Worm (Caenorhabditis elegans) whole organism, early embryonic: ENCODE measurements around the gene Y44A6C.2.

Experiments
- B0310.2 ChIP-seq: sonication (generic microtip); optimal IDR thresholded peaks from 2 replicates; lab custom pipeline; 2016; ENCODE audit warnings: mild to moderate bottlenecking, missing genetic modification characterization, missing compliant biosample characterization
- F13C5.2 ChIP-seq: sonication (generic microtip); optimal IDR thresholded peaks from 2 replicates; lab custom pipeline; 2017; ENCODE audit warnings: mild to moderate bottlenecking, missing genetic modification characterization, inconsistent platforms, missing compliant biosample characterization
- ama-1 ChIP-seq: fragments of 150-350 bp; optimal IDR thresholded peaks from 2 replicates; lab custom pipeline; 2014
- ceh-13 ChIP-seq: fragments of 200-800 bp; sonication (Bioruptor generic); optimal IDR thresholded peaks from 2 replicates; lab custom pipeline; 2018; ENCODE audit warnings: mild to moderate bottlenecking, missing genetic modification characterization, missing compliant biosample characterization
- ceh-36 ChIP-seq: sonication (generic microtip); optimal IDR thresholded peaks from 2 replicates; lab custom pipeline; 2016; ENCODE audit warnings: missing genetic modification characterization, inconsistent platforms, missing compliant biosample characterization
- ets-7 ChIP-seq: sonication (generic microtip); optimal IDR thresholded peaks from 2 replicates; lab custom pipeline; 2016; ENCODE audit warnings: missing genotype, missing genetic modification characterization, missing compliant biosample characterization
- hnd-1 ChIP-seq: sonication (generic microtip); optimal IDR thresholded peaks from 2 replicates; lab custom pipeline; 2016; ENCODE audit warnings: missing genetic modification characterization, missing compliant biosample characterization
- pes-1 ChIP-seq: fragments of 200-800 bp; sonication (Bioruptor generic); IDR thresholded peaks from 2 replicates; pipeline ENCODE4 v1.3.6; 2022; ENCODE audit warnings: missing genetic modification reagents, missing genetic modification characterization, missing compliant biosample characterization
- scrt-1 ChIP-seq: fragments of 200-800 bp; sonication (Bioruptor generic); IDR thresholded peaks from 2 replicates; pipeline ENCODE4 v1.3.6; 2022; ENCODE audit warnings: missing genetic modification characterization, missing compliant biosample characterization
- tra-4 ChIP-seq: sonication (generic microtip); optimal IDR thresholded peaks from 2 replicates; lab custom pipeline; 2017; ENCODE audit warnings: missing genetic modification characterization, missing compliant biosample characterization

ce11 chrV:20714503-20714902 lies 7.5 kb upstream of the Y44A6C.2 start:
- TF ChIP-seq F13C5.2 (tag; lab: Kevin White, UChicago) = no peak
- TF ChIP-seq ceh-36 (tag; lab: Kevin White, UChicago) = no peak
- no peak for TF ChIP-seq ama-1
- no peak for TF ChIP-seq scrt-1
- no peak for TF ChIP-seq tra-4
- no peak for TF ChIP-seq hnd-1 (tag; lab: Kevin White, UChicago)
- TF ChIP-seq ceh-13 (GFP tag; lab: Kevin White, UChicago) = no peak
- no peak for TF ChIP-seq pes-1
- TF ChIP-seq ets-7 (tag; lab: Kevin White, UChicago) = no peak
- no peak for TF ChIP-seq B0310.2 (tag; lab: Kevin White, UChicago)
